Worm (Caenorhabditis elegans): ENCODE data around the gene C01B10.3.
"Not testable (repeated sequence)": the region's sequence is repeated elsewhere in the genome, so short reads cannot be mapped to it uniquely, and the experiment has no call there.

C01B10.3 gene

DNA sequence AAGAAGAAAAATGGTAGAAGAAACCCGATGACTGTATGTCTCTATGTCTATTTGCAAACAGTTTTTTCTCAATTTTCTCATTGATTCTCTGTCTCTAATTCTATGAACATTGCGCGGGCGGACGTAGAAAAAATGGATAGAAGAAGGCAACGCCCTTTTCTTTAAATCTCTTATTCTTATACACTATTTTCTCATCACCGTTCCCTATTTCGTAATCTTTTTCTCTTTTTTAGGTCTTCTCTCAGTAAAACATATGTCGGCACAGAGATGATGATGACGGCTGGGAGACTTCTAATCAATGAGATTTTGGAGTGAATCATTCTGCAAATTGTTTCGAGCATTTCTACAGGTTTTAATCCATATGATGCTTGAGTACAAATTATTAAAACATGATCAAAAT lies 990 bp upstream of the C01B10.3 start:
- no peak for TF ChIP-seq unc-62 (GFP tag; optimal IDR thresholded peaks at IDR 0.05)

DNA sequence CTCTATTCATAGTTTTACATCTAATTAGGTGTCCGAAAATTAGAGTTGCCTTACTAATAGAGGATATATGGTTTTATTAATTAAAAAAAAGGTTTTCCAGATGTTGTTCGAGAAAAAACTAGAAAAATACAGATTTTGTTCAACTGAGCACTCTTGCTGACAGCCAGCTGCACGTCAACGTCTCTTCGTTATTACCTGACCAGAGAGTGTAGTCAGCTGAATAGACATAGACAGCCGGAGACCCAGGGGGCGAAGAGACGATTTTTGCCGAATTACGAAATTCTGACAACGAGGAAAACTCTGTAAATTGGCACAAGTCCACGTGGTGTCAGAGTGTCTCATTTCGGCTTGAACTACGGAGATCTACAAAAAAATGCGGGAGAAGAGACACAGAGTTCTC lies 2.5 kb downstream of the C01B10.3 start:
- TF ChIP-seq unc-62 (GFP tag; optimal IDR thresholded peaks at IDR 0.05), result no peak

DNA sequence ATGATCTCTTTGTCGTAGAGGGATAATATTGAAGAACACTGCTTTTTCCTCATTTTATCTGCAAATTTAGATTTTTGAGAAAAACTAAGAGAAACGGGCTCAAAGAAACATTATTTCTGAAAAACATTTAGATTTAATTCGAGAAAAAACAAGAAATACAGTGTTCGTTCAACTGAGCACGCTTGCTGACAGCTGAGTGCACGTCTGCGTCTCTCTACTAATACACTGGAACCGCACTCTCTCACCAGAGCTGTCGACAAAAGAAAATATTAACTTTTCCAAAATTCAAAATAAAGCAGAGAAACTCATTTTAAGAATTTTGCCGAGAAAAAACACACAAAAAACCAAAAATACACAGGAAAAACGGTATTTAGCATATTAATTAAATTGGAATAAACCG lies 7.9 kb downstream of the C01B10.3 start, which contains the start of gene drh-1:
drh-1 (minus strand) TSS at position 58 of the 400 bp plus-strand sequence.
- no peak for TF ChIP-seq unc-62 (GFP tag; optimal IDR thresholded peaks at IDR 0.05)

ce11 chrIV:6607059-6607458 lies 14.1 kb downstream of the C01B10.3 start:
- no peak for TF ChIP-seq unc-62 (GFP tag; optimal IDR thresholded peaks at IDR 0.05)

ce11 chrIV:6606587-6606986 lies 14.6 kb downstream of the C01B10.3 start:
- no peak for TF ChIP-seq unc-62 (GFP tag; optimal IDR thresholded peaks at IDR 0.05)

DNA sequence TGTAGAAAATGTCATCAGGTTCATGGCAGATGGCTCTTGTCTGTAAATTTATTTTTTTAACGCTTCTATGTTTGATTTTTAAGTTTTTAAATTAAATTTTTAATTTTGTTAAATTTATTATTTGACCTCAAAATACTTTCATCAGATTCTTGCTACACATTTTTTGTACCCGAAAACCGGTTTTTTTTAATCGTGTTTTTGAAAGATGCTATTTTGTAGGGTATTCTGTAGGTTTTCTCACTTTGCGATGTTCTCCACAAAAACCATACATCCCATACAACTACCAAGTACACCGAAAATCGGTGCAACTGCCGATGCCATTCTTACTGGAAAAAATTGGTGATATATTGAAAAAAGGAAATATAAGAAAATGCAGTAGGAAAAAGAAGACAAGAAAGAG lies 15.3 kb downstream of the C01B10.3 start, which contains the start of gene nstp-2:
nstp-2 (minus strand) TSS at position 326 of the 400 bp plus-strand sequence.
- no peak for TF ChIP-seq unc-62 (GFP tag; optimal IDR thresholded peaks at IDR 0.05)

DNA sequence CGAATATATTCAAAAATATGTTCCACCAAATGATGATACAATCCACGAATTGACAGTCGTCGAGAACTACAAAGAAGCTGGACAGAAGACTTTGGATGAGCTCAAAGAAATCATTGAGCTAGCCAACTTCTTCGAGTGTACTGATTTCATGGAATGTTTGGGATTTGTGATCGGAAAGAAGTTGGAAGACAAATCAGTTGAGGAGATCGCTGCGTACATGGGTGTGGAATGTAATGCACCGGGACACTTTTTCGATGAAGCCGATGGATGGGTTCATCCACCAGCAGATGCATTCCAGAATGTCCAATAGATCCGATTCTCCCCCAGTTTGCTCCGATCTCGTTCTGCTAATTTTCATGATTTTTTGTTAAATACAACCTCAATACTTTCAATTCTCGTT lies 17.6 kb downstream of the C01B10.3 start:
- no peak for TF ChIP-seq unc-62 (GFP tag; optimal IDR thresholded peaks at IDR 0.05)

ce11 chrIV:6602376-6602775 lies 18.8 kb downstream of the C01B10.3 start, which contains the start of gene F15B10.3:
TSS of gene F15B10.3 (plus strand) at chrIV:6602676.
- TF ChIP-seq unc-62 (GFP tag; optimal IDR thresholded peaks at IDR 0.05), result no peak

DNA sequence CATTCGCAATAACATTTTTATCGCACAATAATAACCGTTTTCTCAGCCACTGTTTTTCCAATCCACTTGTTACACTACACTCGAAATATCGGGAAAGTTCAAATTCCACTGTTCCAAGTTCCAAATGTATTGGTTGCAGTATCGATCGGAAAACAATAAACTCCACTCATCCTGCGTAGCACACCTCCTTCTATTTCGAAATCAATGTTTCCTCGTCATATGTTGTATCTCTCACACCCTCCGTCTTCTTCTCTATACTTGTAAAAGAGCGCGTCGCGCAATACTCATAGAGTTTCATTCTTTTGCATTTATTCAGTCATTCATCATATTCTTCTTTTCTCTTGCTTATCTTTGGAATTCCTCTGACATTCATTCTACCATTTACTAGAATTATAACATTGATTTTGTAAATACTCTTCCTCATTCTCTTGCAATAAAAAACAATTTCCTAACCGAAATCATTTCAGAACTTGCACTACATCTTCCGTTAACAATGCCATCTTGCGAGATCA lies 19.9 kb downstream of the C01B10.3 start, which contains the start of gene sup-36:
sup-36 (plus strand) TSS at position 462 of the 512 bp plus-strand sequence.
- TF ChIP-seq unc-62 (GFP tag; optimal IDR thresholded peaks at IDR 0.05), result no peak

DNA sequence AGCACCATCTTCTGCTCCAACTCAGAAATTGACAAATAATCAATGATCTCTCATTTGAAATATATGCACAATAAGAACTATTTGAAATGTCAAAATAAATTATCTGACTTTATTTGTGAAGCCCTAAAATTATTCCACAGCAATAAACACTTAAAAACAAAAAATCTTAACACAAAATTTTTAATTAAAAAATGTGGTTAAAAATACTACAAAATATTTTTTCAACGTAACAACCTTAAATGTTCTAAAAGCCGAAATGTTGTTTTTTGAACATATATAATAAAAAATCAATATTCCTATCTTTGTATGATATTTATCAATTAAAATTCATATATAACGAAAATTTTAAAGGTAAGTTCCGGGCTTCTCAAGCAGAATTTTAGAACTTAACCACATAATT lies 21.7 kb downstream of the C01B10.3 start, which contains the start of gene F38A5.8:
F38A5.8 (plus strand) TSS at position 301 of the 400 bp plus-strand sequence.
- TF ChIP-seq unc-62 (GFP tag; optimal IDR thresholded peaks at IDR 0.05), result no peak

DNA sequence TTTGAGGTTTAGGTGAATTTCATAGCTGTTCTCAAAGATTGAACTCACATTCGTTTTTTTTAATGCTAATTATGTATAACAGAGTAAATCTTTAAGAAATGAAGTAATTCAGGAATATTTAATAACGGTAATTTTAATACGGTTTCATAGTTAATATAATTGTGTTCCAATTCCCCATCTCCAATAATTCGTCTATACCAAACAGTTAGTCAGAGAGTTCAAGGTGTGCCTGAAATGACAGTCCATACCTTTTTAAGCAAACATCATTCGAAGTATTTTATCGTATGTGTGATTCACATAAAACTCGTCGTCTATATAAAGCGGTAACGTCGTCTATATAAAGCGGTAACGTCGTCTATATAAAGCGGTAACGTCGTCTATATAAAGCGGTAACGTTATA lies 22.4 kb downstream of the C01B10.3 start, which contains the start of gene nspb-5:
nspb-5 (plus strand) TSS at position 301 of the 400 bp plus-strand sequence.
- not testable (repeated sequence) for TF ChIP-seq unc-62 (GFP tag; optimal IDR thresholded peaks at IDR 0.05)

DNA sequence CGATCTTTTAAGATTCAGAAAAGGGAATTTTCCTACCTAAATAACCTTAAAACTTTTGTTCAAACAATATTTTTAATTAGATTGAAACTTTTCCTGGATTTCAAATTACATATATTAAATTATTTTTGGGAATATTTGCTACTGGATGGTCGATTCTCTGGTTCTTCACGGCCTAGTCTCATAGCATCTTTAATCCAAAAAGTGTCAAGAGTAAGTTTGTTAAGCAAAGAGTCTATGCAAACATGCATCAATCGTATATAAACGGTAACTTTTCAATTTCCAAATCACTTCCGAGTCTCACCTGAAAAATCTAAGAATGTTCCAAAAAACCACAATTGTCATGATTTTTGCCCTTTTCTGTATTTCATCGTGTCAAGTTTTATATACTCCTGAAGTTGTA lies 23.2 kb downstream of the C01B10.3 start, which contains the start of gene nspb-4:
nspb-4 (plus strand) TSS at position 301 of the 400 bp plus-strand sequence.
- TF ChIP-seq unc-62 (GFP tag; optimal IDR thresholded peaks at IDR 0.05), result not testable (repeated sequence)

DNA sequence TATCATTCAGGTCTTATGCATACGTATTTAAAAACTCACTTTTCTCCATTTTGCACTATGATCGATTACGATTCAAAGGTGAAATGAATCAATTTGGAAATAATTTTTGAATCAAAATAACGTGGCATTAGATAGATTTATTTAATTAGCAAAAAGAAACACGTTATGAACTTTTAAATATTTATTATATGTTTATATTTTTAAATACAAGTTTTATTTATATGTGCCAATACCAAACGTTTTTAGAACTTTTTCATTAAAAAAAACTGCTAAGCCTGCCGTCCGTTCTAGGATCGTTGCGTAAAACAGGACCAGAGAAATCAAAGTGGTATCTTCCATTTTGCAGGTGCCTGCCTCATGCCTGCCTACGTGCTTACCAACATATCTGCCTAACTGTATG lies 23.9 kb downstream of the C01B10.3 start, which contains the start of gene F38A5.6:
F38A5.6 (minus strand) TSS at position 101 of the 400 bp plus-strand sequence.
- TF ChIP-seq unc-62 (GFP tag; optimal IDR thresholded peaks at IDR 0.05), result no peak

DNA sequence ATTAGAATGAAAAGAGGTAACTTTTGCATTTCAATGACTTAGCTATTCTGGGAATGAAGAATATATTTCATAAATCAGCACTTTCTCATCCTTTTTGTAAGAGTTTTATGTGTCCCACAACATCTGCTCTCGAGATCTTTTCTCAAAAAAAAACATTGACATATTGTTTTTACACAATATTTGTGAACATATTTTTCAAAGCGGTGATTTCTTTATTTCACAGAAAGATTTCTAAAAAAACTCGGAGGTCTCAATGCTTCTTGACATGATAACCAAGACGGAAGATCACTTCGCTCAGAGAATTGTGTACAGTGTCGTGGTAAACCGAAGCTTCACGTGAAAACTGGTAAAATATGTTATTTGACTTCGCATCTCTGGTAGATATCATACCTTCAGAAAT lies 25.2 kb downstream of the C01B10.3 start, which contains the start of gene F38A5.22:
F38A5.22 (minus strand) TSS at position 29 of the 400 bp plus-strand sequence.
- no peak for TF ChIP-seq unc-62 (GFP tag; optimal IDR thresholded peaks at IDR 0.05)

DNA sequence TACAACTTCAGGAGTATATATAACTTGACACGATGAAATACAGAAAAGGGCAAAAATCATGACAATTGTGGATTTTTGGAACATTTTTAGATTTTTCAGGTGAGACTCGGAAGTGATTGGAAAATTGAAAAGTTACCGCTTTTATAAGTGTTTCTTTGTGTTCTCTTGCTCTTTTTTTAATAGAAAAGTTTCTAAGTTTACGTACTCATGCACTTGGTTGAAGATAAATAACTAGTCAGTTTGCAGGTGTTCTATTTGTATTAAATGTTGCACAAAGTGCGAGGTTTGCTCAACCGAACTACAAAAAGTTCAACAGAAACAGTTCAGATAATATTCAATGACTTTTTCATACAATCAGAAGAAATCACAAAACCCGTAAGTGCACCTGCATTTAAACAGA lies 26.3 kb downstream of the C01B10.3 start, which contains the start of gene nspb-3:
nspb-3 (minus strand) TSS at position 101 of the 400 bp plus-strand sequence.
- not testable (repeated sequence) for TF ChIP-seq unc-62 (GFP tag; optimal IDR thresholded peaks at IDR 0.05)

ce11 chrIV:6591010-6591746 lies 30.0 kb downstream of the C01B10.3 start, which contains the start of the genes nspb-1 and nspb-2:
TSS of gene nspb-1 (minus strand) at chrIV:6591110.
TSS of gene nspb-2 (plus strand) at chrIV:6591696.
- not testable (repeated sequence) for TF ChIP-seq unc-62 (GFP tag; optimal IDR thresholded peaks at IDR 0.05)

Data from whole organism, dauer.